Worm (Caenorhabditis elegans) whole organism, late embryonic: Measurements from ENCODE around the gene gldi-2.

ENCODE experiments used
- F13H6.1 ChIP-seq: sonication (generic microtip); optimal IDR thresholded peaks from 2 replicates; lab custom pipeline; 2016; ENCODE audit warnings: missing genetic modification characterization, missing compliant biosample characterization
- K09A11.1 ChIP-seq: sonication (generic microtip); optimal IDR thresholded peaks from 2 replicates; lab custom pipeline; 2017; ENCODE audit warnings: antibody characterized with exemption, mild to moderate bottlenecking, missing genetic modification characterization, missing compliant biosample characterization; ENCODE audit not compliant: insufficient read depth
- Y22D7AL.16 ChIP-seq: sonication (generic microtip); optimal IDR thresholded peaks from 2 replicates; lab custom pipeline; 2016; ENCODE audit warnings: missing genetic modification characterization, missing compliant biosample characterization
- ahr-1 ChIP-seq: sonication (generic microtip); optimal IDR thresholded peaks from 2 replicates; lab custom pipeline; 2016; ENCODE audit warnings: missing genetic modification characterization, missing compliant biosample characterization
- ama-1 ChIP-seq: fragments of 150-350 bp; optimal IDR thresholded peaks from 2 replicates; lab custom pipeline; 2014
- ceh-18 ChIP-seq: sonication (generic microtip); optimal IDR thresholded peaks from 2 replicates; lab custom pipeline; 2016; ENCODE audit warnings: missing genetic modification characterization, missing compliant biosample characterization
- ceh-19 ChIP-seq: fragments of 200-800 bp; sonication (Bioruptor generic); optimal IDR thresholded peaks from 2 replicates; lab custom pipeline; 2018; ENCODE audit warnings: mild to moderate bottlenecking, missing genetic modification characterization, missing compliant biosample characterization
- ceh-2 ChIP-seq: sonication (generic microtip); optimal IDR thresholded peaks from 2 replicates; lab custom pipeline; 2016; ENCODE audit warnings: missing genotype, missing genetic modification characterization, missing compliant biosample characterization
- ceh-24 ChIP-seq: sonication (generic microtip); optimal IDR thresholded peaks from 2 replicates; lab custom pipeline; 2016; ENCODE audit warnings: mild to moderate bottlenecking, missing genetic modification characterization, missing compliant biosample characterization
- ceh-31 ChIP-seq: sonication (generic microtip); optimal IDR thresholded peaks from 2 replicates; lab custom pipeline; 2016; ENCODE audit warnings: missing genetic modification characterization, missing compliant biosample characterization
- ceh-34 ChIP-seq: sonication (generic microtip); optimal IDR thresholded peaks from 2 replicates; lab custom pipeline; 2016; ENCODE audit warnings: mild to moderate bottlenecking, missing genetic modification characterization, missing compliant biosample characterization
- ceh-48 ChIP-seq: sonication (generic microtip); optimal IDR thresholded peaks from 2 replicates; lab custom pipeline; 2016; ENCODE audit warnings: missing genetic modification characterization, inconsistent platforms, missing compliant biosample characterization
- che-1 ChIP-seq: sonication (generic microtip); optimal IDR thresholded peaks from 2 replicates; lab custom pipeline; 2016; ENCODE audit warnings: mild to moderate bottlenecking, missing genetic modification characterization, missing compliant biosample characterization
- dmd-4 ChIP-seq: sonication (generic microtip); optimal IDR thresholded peaks from 2 replicates; lab custom pipeline; 2016; ENCODE audit warnings: borderline replicate concordance, missing genetic modification characterization, missing compliant biosample characterization
- elt-2 ChIP-seq: sonication (generic microtip); optimal IDR thresholded peaks from 2 replicates; lab custom pipeline; 2016; ENCODE audit warnings: missing genetic modification reagents, missing genetic modification characterization, missing compliant biosample characterization
- eyg-1 ChIP-seq: sonication (generic microtip); optimal IDR thresholded peaks from 2 replicates; lab custom pipeline; 2016; ENCODE audit warnings: missing genotype, missing genetic modification characterization, missing compliant biosample characterization
- fax-1 ChIP-seq: sonication (generic microtip); optimal IDR thresholded peaks from 2 replicates; lab custom pipeline; 2016; ENCODE audit warnings: missing genotype, missing genetic modification characterization, missing compliant biosample characterization
- fkh-10 ChIP-seq: fragments of 150-350 bp; optimal IDR thresholded peaks from 2 replicates; lab custom pipeline; 2014; ENCODE audit warnings: missing biosample characterization, missing genetic modification reagents, missing genetic modification characterization
- gmeb-2 ChIP-seq: sonication (generic microtip); optimal IDR thresholded peaks from 2 replicates; lab custom pipeline; 2016; ENCODE audit warnings: missing genetic modification characterization, inconsistent platforms, missing compliant biosample characterization
- hlh-6 ChIP-seq: sonication (generic microtip); optimal IDR thresholded peaks from 2 replicates; lab custom pipeline; 2016; ENCODE audit warnings: missing genotype, missing genetic modification characterization, missing compliant biosample characterization
- hlh-8 ChIP-seq: sonication (generic microtip); optimal IDR thresholded peaks from 2 replicates; lab custom pipeline; 2016; ENCODE audit warnings: missing genotype, missing genetic modification characterization, missing compliant biosample characterization
- lim-6 ChIP-seq: sonication (generic microtip); optimal IDR thresholded peaks from 2 replicates; lab custom pipeline; 2016; ENCODE audit warnings: missing genetic modification characterization, missing compliant biosample characterization
- lin-11 ChIP-seq: fragments of 200-800 bp; sonication (Bioruptor generic); optimal IDR thresholded peaks from 2 replicates; lab custom pipeline; 2018; ENCODE audit warnings: mild to moderate bottlenecking, missing genetic modification characterization, missing compliant biosample characterization
- madf-2 ChIP-seq: sonication (generic microtip); optimal IDR thresholded peaks from 2 replicates; lab custom pipeline; 2017; ENCODE audit warnings: missing genetic modification characterization, missing compliant biosample characterization
- mec-3 ChIP-seq: sonication (generic microtip); optimal IDR thresholded peaks from 2 replicates; lab custom pipeline; 2016; ENCODE audit warnings: borderline replicate concordance, missing genetic modification characterization, missing compliant biosample characterization
- nfya-1 ChIP-seq: sonication (generic microtip); optimal IDR thresholded peaks from 2 replicates; lab custom pipeline; 2017; ENCODE audit warnings: missing genetic modification characterization, mild to moderate bottlenecking, missing compliant biosample characterization, antibody characterized with exemption, moderate library complexity
- nhr-11 ChIP-seq: fragments of 150-350 bp; optimal IDR thresholded peaks from 2 replicates; lab custom pipeline; 2014; ENCODE audit warnings: missing biosample characterization, missing genetic modification characterization
- nhr-232 ChIP-seq: sonication (generic microtip); optimal IDR thresholded peaks from 2 replicates; lab custom pipeline; 2016; ENCODE audit warnings: missing genetic modification characterization, missing compliant biosample characterization
- odd-2 ChIP-seq: sonication (generic microtip); optimal IDR thresholded peaks from 2 replicates; lab custom pipeline; 2017; ENCODE audit warnings: antibody characterized with exemption, mild to moderate bottlenecking, missing genetic modification characterization, missing compliant biosample characterization
- pat-9 ChIP-seq: fragments of 200-800 bp; sonication (Bioruptor generic); optimal IDR thresholded peaks from 2 replicates; lab custom pipeline; 2018; ENCODE audit warnings: mild to moderate bottlenecking, missing genetic modification characterization, moderate library complexity, missing compliant biosample characterization
- pha-2 ChIP-seq: sonication (generic microtip); optimal IDR thresholded peaks from 2 replicates; lab custom pipeline; 2017; ENCODE audit warnings: mild to moderate bottlenecking, missing genetic modification characterization, missing compliant biosample characterization
- pqm-1 ChIP-seq: sonication (generic microtip); optimal IDR thresholded peaks from 2 replicates; lab custom pipeline; 2016; ENCODE audit warnings: missing genetic modification characterization, missing compliant biosample characterization
- ref-2 ChIP-seq: sonication (generic microtip); optimal IDR thresholded peaks from 2 replicates; lab custom pipeline; 2016; ENCODE audit warnings: missing genetic modification characterization, missing compliant biosample characterization
- sdc-2 ChIP-seq: sonication (generic microtip); optimal IDR thresholded peaks from 2 replicates; lab custom pipeline; 2016; ENCODE audit warnings: missing genotype, missing genetic modification characterization, missing compliant biosample characterization
- sox-2 ChIP-seq: fragments of 200-800 bp; sonication (Bioruptor generic); IDR thresholded peaks from 2 replicates; pipeline ENCODE4 v1.3.6; 2022; ENCODE audit warnings: missing genetic modification reagents, missing genetic modification characterization, missing compliant biosample characterization
- syd-9 ChIP-seq: sonication (generic microtip); optimal IDR thresholded peaks from 2 replicates; lab custom pipeline; 2016; ENCODE audit warnings: mild to moderate bottlenecking, missing genetic modification characterization, moderate library complexity, missing compliant biosample characterization
- tbx-7 ChIP-seq: sonication (generic microtip); optimal IDR thresholded peaks from 2 replicates; lab custom pipeline; 2016; ENCODE audit warnings: missing genotype, missing genetic modification characterization, missing compliant biosample characterization
- ttx-3 ChIP-seq: sonication (generic microtip); optimal IDR thresholded peaks from 2 replicates; lab custom pipeline; 2016; ENCODE audit warnings: missing genetic modification reagents, missing genetic modification characterization, missing compliant biosample characterization
- unc-3 ChIP-seq, 2 experiments: fragments of 200-800 bp in 1 of 2; sonication (Bioruptor generic) in 1 of 2; sonication (generic microtip) in 1 of 2; conservative IDR thresholded peaks in 1 of 2; optimal IDR thresholded peaks in 1 of 2; 2 replicates each; pipeline versions ENCODE4 v1.3.6 to Lab custom; 2016 to 2022; ENCODE audit warnings: missing compliant biosample characterization in 2 of 2, missing genetic modification characterization in 2 of 2, missing genetic modification reagents in 1 of 2
- unc-42 ChIP-seq: sonication (generic microtip); optimal IDR thresholded peaks from 2 replicates; lab custom pipeline; 2016; ENCODE audit warnings: missing genotype, missing genetic modification characterization, missing compliant biosample characterization
- unc-55 ChIP-seq: sonication (generic microtip); optimal IDR thresholded peaks from 2 replicates; lab custom pipeline; 2017; ENCODE audit warnings: missing biosample characterization, missing genetic modification reagents, missing genetic modification characterization
- zip-5 ChIP-seq: sonication (generic microtip); optimal IDR thresholded peaks from 2 replicates; lab custom pipeline; 2016; ENCODE audit warnings: missing genetic modification characterization, missing compliant biosample characterization

The gldi-2 gene

DNA sequence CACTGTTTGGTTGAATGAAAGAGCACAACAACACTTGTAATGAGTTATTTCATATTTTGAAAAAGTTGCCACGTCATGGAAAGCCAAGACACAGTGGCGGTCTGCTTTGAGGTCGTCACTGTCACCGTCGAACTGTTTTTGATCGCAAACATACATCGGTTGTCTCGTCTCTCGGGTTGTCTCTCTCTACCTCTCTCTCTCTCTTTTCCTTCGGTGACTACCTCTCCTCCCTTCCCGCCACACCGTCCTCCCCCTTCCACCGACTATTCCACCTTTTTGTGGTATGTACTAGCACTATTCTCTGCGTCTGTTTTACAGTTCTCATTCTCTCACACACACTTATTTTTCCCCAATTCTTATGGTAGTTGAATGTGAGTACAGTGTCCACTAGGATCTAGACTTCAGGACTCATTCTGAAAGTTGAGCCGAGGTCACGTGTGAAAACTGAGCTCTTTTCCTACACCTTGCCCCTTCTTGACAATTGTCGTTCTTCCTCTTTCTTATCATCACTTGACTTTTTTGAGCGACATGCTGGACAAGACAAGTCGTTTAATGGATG lies 50.6 kb downstream of the gldi-2 start (continued):
- TF ChIP-seq ceh-34 (tag; lab: Kevin White, UChicago) (peak; percentile 30), nhr-232 (tag; lab: Kevin White, UChicago) (no peak), Y22D7AL.16 (no peak), dmd-4 (tag; lab: Kevin White, UChicago) (no peak), ref-2 (tag; lab: Kevin White, UChicago) (peak; percentile 55), unc-55 (GFP tag; lab: Kevin White, UChicago) (no peak), F13H6.1 (tag; lab: Kevin White, UChicago) (peak; percentile 32), ceh-2 (no peak), sox-2 (GFP tag; lab: Robert Waterston, UW) (no peak), hlh-8 (tag; lab: Kevin White, UChicago) (no peak), ceh-18 (tag; lab: Kevin White, UChicago) (no peak), lim-6 (tag; lab: Kevin White, UChicago) (no peak)

DNA sequence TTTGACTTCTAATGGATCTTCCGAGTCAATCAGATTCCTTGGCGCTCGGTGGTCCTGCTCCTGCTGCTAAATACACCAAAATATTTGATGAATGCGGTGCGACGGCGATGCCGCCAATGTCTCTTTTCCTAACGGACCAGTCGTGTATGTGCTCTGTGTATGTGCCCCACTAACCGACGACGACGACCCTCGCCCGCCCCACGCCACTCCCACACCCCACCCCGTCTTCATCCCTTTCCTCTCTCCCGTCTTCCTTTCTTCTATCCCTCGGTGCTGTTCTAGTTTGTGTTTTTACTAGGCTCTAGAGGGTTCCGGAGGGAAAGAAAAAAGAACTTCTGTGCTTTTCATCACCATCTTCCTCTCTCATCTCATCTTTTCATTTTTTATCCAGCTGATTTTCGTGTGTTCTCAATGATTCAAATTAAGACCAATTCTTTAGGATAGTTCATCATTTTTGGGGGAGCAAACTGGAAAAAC lies 51.4 kb downstream of the gldi-2 start, which contains the start of gene egl-27:
TSS of gene egl-27 (plus strand) at position 427 of the 477 bp plus-strand sequence.
- TF ChIP-seq ceh-24 (tag; lab: Kevin White, UChicago) (no peak), ama-1 (lab: Kevin White, UChicago) (no peak), pat-9 (no peak), elt-2 (tag; lab: Kevin White, UChicago) (no peak), ahr-1 (tag; lab: Kevin White, UChicago) (no peak), ttx-3 (tag; lab: Kevin White, UChicago) (no peak), nhr-11 (no peak), syd-9 (tag; lab: Kevin White, UChicago) (no peak), odd-2 (no peak)

DNA sequence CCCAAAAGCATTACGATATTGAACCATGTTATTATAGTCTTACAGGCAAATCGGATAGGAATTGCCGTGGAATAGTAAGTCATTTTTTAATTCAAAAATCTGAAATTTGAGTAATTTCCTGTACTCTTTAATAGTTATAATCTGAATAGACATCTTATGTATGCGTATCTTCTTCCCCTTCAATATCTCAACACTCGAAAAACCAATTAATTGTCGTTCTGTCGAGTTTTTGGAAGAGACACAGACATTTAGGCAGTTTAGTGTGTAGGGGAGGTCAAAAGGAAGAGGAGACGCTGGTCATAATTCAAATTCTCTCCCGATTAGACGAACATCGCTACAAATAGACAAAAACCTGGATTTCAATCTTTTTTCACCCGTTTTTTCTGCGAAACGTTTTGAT lies 52.3 kb downstream of the gldi-2 start:
- TF ChIP-seq lin-11 (tag; lab: Kevin White, UChicago) (no peak), nfya-1 (tag; lab: Kevin White, UChicago) (peak; percentile 13), unc-3 (GFP tag; conservative IDR thresholded peaks at IDR 0.05; lab: Robert Waterston, UW) (no peak), unc-3 (tag; optimal IDR thresholded peaks at IDR 0.05; lab: Kevin White, UChicago) (no peak), pqm-1 (tag; lab: Kevin White, UChicago) (no peak), tbx-7 (tag; lab: Kevin White, UChicago) (no peak), ttx-3 (tag; lab: Kevin White, UChicago) (peak; percentile 31), fax-1 (no peak), unc-42 (tag; lab: Kevin White, UChicago) (peak; percentile 71), madf-2 (tag; lab: Kevin White, UChicago) (no peak), hlh-6 (no peak), ceh-31 (tag; lab: Kevin White, UChicago) (peak; percentile 4), Y22D7AL.16 (no peak), lim-6 (tag; lab: Kevin White, UChicago) (no peak), elt-2 (tag; lab: Kevin White, UChicago) (no peak), pha-2 (tag; lab: Kevin White, UChicago) (no peak), ceh-48 (tag; lab: Kevin White, UChicago) (no peak), unc-55 (GFP tag; lab: Kevin White, UChicago) (peak; percentile 82), sdc-2 (no peak), mec-3 (tag; lab: Kevin White, UChicago) (no peak), che-1 (tag; lab: Kevin White, UChicago) (no peak), ceh-19 (no peak), ama-1 (lab: Kevin White, UChicago) (no peak), nhr-11 (no peak), zip-5 (tag; lab: Kevin White, UChicago) (no peak), sox-2 (GFP tag; lab: Robert Waterston, UW) (no peak), gmeb-2 (tag; lab: Kevin White, UChicago) (no peak), K09A11.1 (no peak), eyg-1 (tag; lab: Kevin White, UChicago) (no peak), fkh-10 (no peak)
